Fruit fly (Drosophila melanogaster) whole organism, wandering third instar larva: ENCODE data around the gene CCAP-R.

Source experiments
- Hnf4 ChIP-seq: fragments of 200-800 bp; sonication (Bioruptor generic); optimal IDR thresholded peaks from 2 replicates; lab custom pipeline; 2016; ENCODE audit warnings: missing biosample characterization, mild to moderate bottlenecking, missing genetic modification characterization
- dsf ChIP-seq: sonication (Bioruptor generic); optimal IDR thresholded peaks from 2 replicates; lab custom pipeline; 2016; ENCODE audit warnings: missing biosample characterization, missing genetic modification characterization, borderline replicate concordance
- ey ChIP-seq: fragments of 200-800 bp; sonication (Bioruptor generic); optimal IDR thresholded peaks from 2 replicates; lab custom pipeline; 2016; ENCODE audit warnings: missing biosample characterization, missing genetic modification characterization
- usp ChIP-seq: fragments of >200 bp; optimal IDR thresholded peaks from 2 replicates; lab custom pipeline; 2017; ENCODE audit warnings: missing biosample characterization, missing genetic modification characterization

Gene CCAP-R

DNA sequence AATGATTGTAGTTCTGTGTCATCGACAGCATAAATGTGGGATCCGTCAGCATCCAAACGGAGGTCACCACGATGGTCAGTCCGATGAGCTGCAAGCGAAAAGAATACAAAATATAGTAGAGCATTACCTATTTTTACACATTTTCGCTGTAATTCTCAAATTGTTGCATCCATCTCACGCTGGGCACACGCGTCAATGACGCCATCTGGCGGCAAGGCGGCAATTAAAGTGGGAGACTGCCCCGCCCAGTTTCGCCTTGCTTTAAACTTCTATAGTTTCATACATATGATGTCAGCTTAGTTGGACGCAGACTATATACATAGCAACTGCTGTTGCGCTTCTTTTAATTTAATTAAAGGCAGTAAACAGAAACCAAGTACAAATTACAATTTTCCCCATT lies 79.4 kb downstream of the CCAP-R start:
- TF ChIP-seq usp (no peak), Hnf4 (no peak), dsf (GFP tag; lab: Kevin White, UChicago) (no peak), ey (GFP tag; lab: Kevin White, UChicago) (no peak)
